Fruit fly (Drosophila melanogaster): ENCODE measurements around the gene Duox.

DNA sequence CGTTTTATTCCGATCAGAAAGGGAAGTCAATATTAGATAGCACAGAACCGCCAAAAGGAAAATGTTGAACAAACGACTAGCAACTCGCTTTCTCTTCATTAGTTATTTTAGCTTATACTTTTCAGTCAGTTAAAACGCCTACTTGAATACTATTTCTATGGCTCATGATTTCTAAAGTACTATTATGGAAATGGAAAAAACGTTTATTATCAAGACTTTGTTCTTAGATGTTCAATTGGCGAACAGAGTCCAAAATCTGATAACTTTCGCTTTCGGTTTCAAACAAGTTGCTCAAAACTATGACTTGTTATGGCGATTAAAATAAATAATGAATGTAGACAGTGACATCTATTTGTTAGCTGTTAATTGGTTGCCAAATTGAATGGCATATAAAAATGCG is 4.6 kb downstream of the Duox start, which contains the start of gene CG3123:
- no peak for TF ChIP-seq CTCF (optimal IDR thresholded peaks at IDR 0.05)
- no peak for TF ChIP-seq CG8478 (optimal IDR thresholded peaks at IDR 0.05)
